Worm (Caenorhabditis elegans) whole organism, mixed stage, embryonic: Measurements from ENCODE around the gene C50C3.19.

Source experiments
- elt-3 ChIP-seq: fragments of 150-350 bp; optimal IDR thresholded peaks from 2 replicates; lab custom pipeline; 2014; ENCODE audit warnings: missing biosample characterization, missing genetic modification characterization
- lsy-2 ChIP-seq: fragments of 150-350 bp; optimal IDR thresholded peaks from 2 replicates; lab custom pipeline; 2014; ENCODE audit warnings: missing biosample characterization, missing genetic modification characterization
- mep-1 ChIP-seq: fragments of 150-350 bp; optimal IDR thresholded peaks from 2 replicates; lab custom pipeline; 2017; ENCODE audit warnings: missing biosample characterization, missing genetic modification reagents, missing genetic modification characterization, inconsistent platforms
- nhr-2 ChIP-seq: fragments of 150-350 bp; optimal IDR thresholded peaks from 2 replicates; lab custom pipeline; 2014; ENCODE audit warnings: missing biosample characterization, missing genetic modification characterization
- sptf-1 ChIP-seq: sonication (generic microtip); optimal IDR thresholded peaks from 2 replicates; lab custom pipeline; 2017; ENCODE audit warnings: mild to moderate bottlenecking, missing genetic modification characterization, moderate library complexity, missing compliant biosample characterization

DNA sequence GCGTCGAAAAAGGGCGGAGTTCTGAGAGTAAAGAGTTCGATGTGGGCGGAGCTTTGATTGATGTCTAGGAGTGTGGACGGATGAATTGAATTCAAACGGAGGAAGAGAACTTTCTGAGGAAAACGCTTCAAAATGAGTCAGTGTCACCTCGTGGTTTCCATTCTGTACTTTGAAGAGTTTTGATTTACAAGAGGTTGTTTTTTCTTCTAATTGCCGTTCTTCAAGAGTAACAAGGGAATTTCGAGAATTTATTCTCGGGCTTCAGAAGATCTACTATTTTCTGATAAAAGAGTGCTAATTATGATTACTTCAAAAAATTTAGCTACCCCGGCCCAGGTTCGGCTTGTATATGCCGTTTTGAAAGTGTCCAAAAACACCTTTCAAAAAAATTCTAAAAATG, 14.3 kb upstream of the C50C3.19 start, which contains the start of gene C50C3.12:
- TF ChIP-seq nhr-2 (tag; lab: Kevin White, UChicago) = no peak
- no peak for TF ChIP-seq lsy-2 (tag; lab: Kevin White, UChicago)
- TF ChIP-seq mep-1 = no peak
- TF ChIP-seq elt-3 (tag; lab: Kevin White, UChicago) = no peak
- no peak for TF ChIP-seq sptf-1
